Fruit fly (Drosophila melanogaster) S2 (cell line): ENCODE results near the gene CG13248.

Source experiments
- CG8478 ChIP-seq: fragments of >200 bp; optimal IDR thresholded peaks from 2 replicates; lab custom pipeline; 2018
- CTCF ChIP-seq, 2 experiments: fragments of >200 bp; optimal IDR thresholded peaks; 2 replicates each; lab custom pipeline; 2018

CG13248 gene

dm6 chr3L:20410345-20410744 lies at the start of gene CG13248:
TSS of gene CG13248 (minus strand) at chr3L:20410566.
- no peak for TF ChIP-seq CG8478 (lab: Kevin White, UChicago)
- no peak for TF ChIP-seq CTCF (optimal IDR thresholded peaks at IDR 0.05; lab: Kevin White, UChicago)

- TF ChIP-seq CTCF (optimal IDR thresholded peaks at IDR 0.05; lab: Kevin White, UChicago) (no peak), CG8478 (lab: Kevin White, UChicago) (no peak)
Measured at dm6 chr3L:20452813-20453682, 42.7 kb upstream of the CG13248 start, which contains the start of gene CG5199. TSS of gene CG5199 (minus strand) at chr3L:20452864.

dm6 chr3L:20448773-20449172 lies 38.4 kb upstream of the CG13248 start:
- no peak for TF ChIP-seq CTCF (optimal IDR thresholded peaks at IDR 0.05; lab: Kevin White, UChicago)
- TF ChIP-seq CG8478 (lab: Kevin White, UChicago) = no peak

- TF ChIP-seq CG8478 (lab: Kevin White, UChicago) (no peak), CTCF (optimal IDR thresholded peaks at IDR 0.05; lab: Kevin White, UChicago) (no peak)
Measured at dm6 chr3L:20447957-20448356, 37.6 kb upstream of the CG13248 start.

dm6 chr3L:20447337-20447736 lies 37.0 kb upstream of the CG13248 start:
- TF ChIP-seq CTCF (optimal IDR thresholded peaks at IDR 0.05; lab: Kevin White, UChicago) (no peak), CG8478 (lab: Kevin White, UChicago) (no peak)

- no peak for TF ChIP-seq CG8478 (lab: Kevin White, UChicago)
- no peak for TF ChIP-seq CTCF (optimal IDR thresholded peaks at IDR 0.05; lab: Kevin White, UChicago)
Measured at dm6 chr3L:20446030-20446429, 35.7 kb upstream of the CG13248 start.

dm6 chr3L:20444815-20445519 lies 34.6 kb upstream of the CG13248 start:
- TF ChIP-seq CTCF (optimal IDR thresholded peaks at IDR 0.05; lab: Kevin White, UChicago) (no peak), CG8478 (lab: Kevin White, UChicago) (no peak)

dm6 chr3L:20442674-20443313 lies 32.4 kb upstream of the CG13248 start:
- TF ChIP-seq CTCF (optimal IDR thresholded peaks at IDR 0.05; lab: Kevin White, UChicago) = no peak
- no peak for TF ChIP-seq CG8478 (lab: Kevin White, UChicago)

- TF ChIP-seq CG8478 (lab: Kevin White, UChicago) (no peak), CTCF (optimal IDR thresholded peaks at IDR 0.05; lab: Kevin White, UChicago) (no peak)
Measured at dm6 chr3L:20441632-20442469, 31.5 kb upstream of the CG13248 start, which contains the start of gene CG5910. TSS of gene CG5910 (plus strand) at chr3L:20442419.

- TF ChIP-seq CG8478 (lab: Kevin White, UChicago) (no peak), CTCF (optimal IDR thresholded peaks at IDR 0.05; lab: Kevin White, UChicago) (no peak)
Measured at dm6 chr3L:20440902-20441429, 30.6 kb upstream of the CG13248 start.

- no peak for TF ChIP-seq CG8478 (lab: Kevin White, UChicago)
Measured at dm6 chr3L:20439772-20440171, 29.4 kb upstream of the CG13248 start, which contains the start of gene Hpd. TSS of gene Hpd (minus strand) at chr3L:20439872.

dm6 chr3L:20436069-20436468 lies 25.7 kb upstream of the CG13248 start, which contains the start of the genes mRpL15 and CtIP:
TSS of gene mRpL15 (minus strand) at chr3L:20436209.
TSS of gene CtIP (plus strand) at chr3L:20436250.
- TF ChIP-seq CTCF (optimal IDR thresholded peaks at IDR 0.05; lab: Kevin White, UChicago) (no peak), CG8478 (lab: Kevin White, UChicago) (no peak)

- TF ChIP-seq CTCF (optimal IDR thresholded peaks at IDR 0.05; lab: Kevin White, UChicago) (no peak), CG8478 (lab: Kevin White, UChicago) (no peak)
Measured at dm6 chr3L:20432297-20432696, 21.9 kb upstream of the CG13248 start, which contains the start of the genes Las and Psn. TSS of gene Las (minus strand) at chr3L:20432361. TSS of gene Psn (plus strand) at chr3L:20432468.
